Worm (Caenorhabditis elegans): ENCODE data around the gene mut-7.
A peak's percentile ranks its signal among the peaks of the same experiment; 100 is the strongest.

The mut-7 gene

DNA sequence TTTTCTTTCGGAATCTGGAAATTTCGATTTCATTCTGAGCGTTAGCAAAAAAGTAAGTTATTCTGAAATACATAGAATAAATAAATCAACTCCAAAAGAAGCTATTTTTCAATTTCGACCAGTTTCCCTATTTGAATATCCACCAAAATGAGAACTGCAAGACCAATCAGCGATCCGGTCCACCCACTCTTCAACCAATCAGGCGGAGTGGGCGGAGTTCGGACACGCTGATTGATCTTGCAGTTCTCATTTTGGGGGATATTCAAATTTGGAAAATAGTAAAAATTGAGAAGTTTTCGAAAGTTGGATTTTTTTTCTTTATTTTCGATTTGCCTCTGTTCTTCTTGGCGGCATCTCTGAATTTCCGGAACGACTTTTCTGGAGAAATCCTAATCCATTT lies 28.7 kb upstream of the mut-7 start:
- TF ChIP-seq ztf-1 (GFP tag; conservative IDR thresholded peaks at IDR 0.05) (no peak), lsy-2 (tag; optimal IDR thresholded peaks at IDR 0.05) (peak in 1 of 2 experiments; percentile 48), gmeb-1 (tag; optimal IDR thresholded peaks at IDR 0.05) (peak; percentile 72)

- TF ChIP-seq lin-11 (tag; optimal IDR thresholded peaks at IDR 0.05) (no peak), ama-1 (optimal IDR thresholded peaks at IDR 0.05) (no peak), mbf-1 (tag; optimal IDR thresholded peaks at IDR 0.05) (no peak), nhr-10 (tag; optimal IDR thresholded peaks at IDR 0.05) (no peak), nhr-21 (tag; optimal IDR thresholded peaks at IDR 0.05) (no peak)
These were observed 26.3 kb upstream of the mut-7 start, which contains the start of gene C48B4.13 for ce11 chrIII:9568451-9568850. C48B4.13 (plus strand) TSS chrIII:9568751.

DNA sequence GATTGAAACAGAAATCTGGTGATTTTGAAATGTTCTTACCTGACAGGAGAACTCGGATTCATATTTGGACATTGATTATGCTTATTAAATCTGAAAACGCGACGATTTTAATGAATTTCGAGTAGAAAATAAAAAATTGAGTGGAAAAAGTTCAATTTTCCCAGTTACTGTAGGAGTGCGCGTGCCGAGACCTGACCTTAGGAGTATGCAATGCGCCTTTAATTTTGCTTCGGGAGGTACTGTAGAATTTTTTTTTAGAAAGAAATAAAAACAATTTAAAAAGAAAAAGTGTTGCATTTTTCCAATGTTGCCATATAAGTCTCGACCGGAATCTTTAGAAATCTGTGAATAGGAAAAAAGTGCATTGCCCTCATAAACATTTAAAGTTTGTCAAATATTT lies 23.8 kb upstream of the mut-7 start, which contains the start of gene C48B4.11:
Gene C48B4.11 (minus strand): TSS at position 143 of the 400 bp plus-strand sequence.
- no peak for TF ChIP-seq mab-5 (tag; optimal IDR thresholded peaks at IDR 0.05)
- no peak for TF ChIP-seq peb-1 (tag; optimal IDR thresholded peaks at IDR 0.05)
- no peak for TF ChIP-seq elt-1 (tag; optimal IDR thresholded peaks at IDR 0.05)
- TF ChIP-seq nhr-6 (tag; optimal IDR thresholded peaks at IDR 0.05) = no peak
- no peak for TF ChIP-seq nhr-23 (tag; optimal IDR thresholded peaks at IDR 0.05)
- TF ChIP-seq fos-1 (tag; optimal IDR thresholded peaks at IDR 0.05) = no peak
- TF ChIP-seq C34F6.9 (tag; optimal IDR thresholded peaks at IDR 0.05) = no peak
- no peak for TF ChIP-seq alr-1 (tag; optimal IDR thresholded peaks at IDR 0.05)
- TF ChIP-seq mdl-1 (tag; optimal IDR thresholded peaks at IDR 0.05) = no peak
- no peak for TF ChIP-seq ztf-11 (tag; optimal IDR thresholded peaks at IDR 0.05)
- no peak for TF ChIP-seq ceh-16 (tag; optimal IDR thresholded peaks at IDR 0.05)
- no peak for TF ChIP-seq crh-2 (tag; optimal IDR thresholded peaks at IDR 0.05)
- TF ChIP-seq nhr-25 (tag; optimal IDR thresholded peaks at IDR 0.05) = no peak

- no peak for TF ChIP-seq egl-27 (tag; optimal IDR thresholded peaks at IDR 0.05)
- TF ChIP-seq zag-1 (tag; optimal IDR thresholded peaks at IDR 0.05) = no peak
- no peak for TF ChIP-seq lsy-2 (tag; optimal IDR thresholded peaks at IDR 0.05)
- TF ChIP-seq nhr-12 (tag; optimal IDR thresholded peaks at IDR 0.05) = no peak
- no peak for TF ChIP-seq nhr-129 (tag; optimal IDR thresholded peaks at IDR 0.05)
These were observed 22.2 kb upstream of the mut-7 start, which contains the start of gene C48B4.10 for ce11 chrIII:9564410-9564809. C48B4.10 (minus strand) TSS chrIII:9564510.

- TF ChIP-seq F13H6.1 (tag; optimal IDR thresholded peaks at IDR 0.05) (no peak), crh-2 (tag; optimal IDR thresholded peaks at IDR 0.05) (no peak), R02D3.7 (tag; optimal IDR thresholded peaks at IDR 0.05) (no peak), nhr-11 (tag; optimal IDR thresholded peaks at IDR 0.05) (no peak)
These were observed 21.1 kb upstream of the mut-7 start, which contains the start of gene C48B4.9 for ce11 chrIII:9563235-9563634. C48B4.9 (minus strand) TSS chrIII:9563335.

ce11 chrIII:9561158-9561557 lies 19.0 kb upstream of the mut-7 start, which contains the start of gene C48B4.8:
C48B4.8 (minus strand) TSS chrIII:9561258.
- no peak for TF ChIP-seq nhr-129 (tag; optimal IDR thresholded peaks at IDR 0.05)
- TF ChIP-seq ama-1 (optimal IDR thresholded peaks at IDR 0.05) = no peak
- TF ChIP-seq sem-4 (tag; optimal IDR thresholded peaks at IDR 0.05) = no peak
- TF ChIP-seq snpc-4 (tag; optimal IDR thresholded peaks at IDR 0.05) = no peak

- TF ChIP-seq ZK546.5 (tag; optimal IDR thresholded peaks at IDR 0.05) (no peak), nhr-6 (tag; optimal IDR thresholded peaks at IDR 0.05) (no peak), crh-2 (tag; optimal IDR thresholded peaks at IDR 0.05) (no peak), lin-11 (tag; optimal IDR thresholded peaks at IDR 0.05) (no peak), nhr-25 (tag; optimal IDR thresholded peaks at IDR 0.05) (no peak), ztf-11 (tag; optimal IDR thresholded peaks at IDR 0.05) (no peak), lin-13 (GFP tag; optimal IDR thresholded peaks at IDR 0.05) (no peak)
These were observed 17.3 kb upstream of the mut-7 start, which contains the start of gene C48B4.7 for ce11 chrIII:9559381-9559881. C48B4.7 (minus strand) TSS chrIII:9559431.
